Worm (Caenorhabditis elegans) whole organism, late embryonic: ENCODE measurements around the gene Y42A5A.1.

ENCODE experiments used
- Y22D7AL.16 ChIP-seq: sonication (generic microtip); optimal IDR thresholded peaks from 2 replicates; lab custom pipeline; 2016; ENCODE audit warnings: missing genetic modification characterization, missing compliant biosample characterization
- ceh-14 ChIP-seq: sonication (generic microtip); optimal IDR thresholded peaks from 2 replicates; lab custom pipeline; 2016; ENCODE audit warnings: missing genotype, missing genetic modification characterization, missing compliant biosample characterization
- fkh-10 ChIP-seq: fragments of 150-350 bp; optimal IDR thresholded peaks from 2 replicates; lab custom pipeline; 2014; ENCODE audit warnings: missing biosample characterization, missing genetic modification reagents, missing genetic modification characterization
- gmeb-2 ChIP-seq: sonication (generic microtip); optimal IDR thresholded peaks from 2 replicates; lab custom pipeline; 2016; ENCODE audit warnings: missing genetic modification characterization, inconsistent platforms, missing compliant biosample characterization
- nhr-11 ChIP-seq: fragments of 150-350 bp; optimal IDR thresholded peaks from 2 replicates; lab custom pipeline; 2014; ENCODE audit warnings: missing biosample characterization, missing genetic modification characterization
- odd-2 ChIP-seq: sonication (generic microtip); optimal IDR thresholded peaks from 2 replicates; lab custom pipeline; 2017; ENCODE audit warnings: antibody characterized with exemption, mild to moderate bottlenecking, missing genetic modification characterization, missing compliant biosample characterization
- pat-9 ChIP-seq: fragments of 200-800 bp; sonication (Bioruptor generic); optimal IDR thresholded peaks from 2 replicates; lab custom pipeline; 2018; ENCODE audit warnings: mild to moderate bottlenecking, missing genetic modification characterization, moderate library complexity, missing compliant biosample characterization
- pha-4 ChIP-seq: fragments of 150-350 bp; optimal IDR thresholded peaks from 2 replicates; lab custom pipeline; 2018; ENCODE audit warnings: missing biosample characterization, missing genetic modification reagents, missing genetic modification characterization
- rnt-1 ChIP-seq: sonication (generic microtip); optimal IDR thresholded peaks from 2 replicates; lab custom pipeline; 2016; ENCODE audit warnings: missing genetic modification characterization, missing compliant biosample characterization
- unc-86 ChIP-seq: sonication (generic microtip); optimal IDR thresholded peaks from 2 replicates; lab custom pipeline; 2016; ENCODE audit warnings: missing genetic modification characterization, missing compliant biosample characterization

DNA sequence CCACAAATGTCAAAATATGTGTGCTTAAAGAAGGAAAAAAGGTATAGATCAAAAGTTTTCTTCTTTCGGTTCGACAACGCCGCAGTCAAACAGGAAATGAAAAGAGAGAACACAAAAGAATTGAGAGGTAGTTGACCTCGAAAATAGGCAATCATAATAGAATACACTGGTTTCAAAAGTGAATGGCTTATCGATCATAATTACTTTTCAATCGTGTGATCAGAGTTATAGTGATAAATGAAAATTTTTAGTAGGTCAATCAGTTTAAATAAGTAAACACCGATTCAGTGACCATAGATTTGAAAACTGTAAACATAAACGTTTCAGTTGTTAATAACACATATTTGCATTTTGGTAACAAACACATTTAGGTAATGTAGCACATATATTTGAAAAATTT, 17.4 kb upstream of the Y42A5A.1 start:
- TF ChIP-seq unc-86: no peak
- TF ChIP-seq gmeb-2 (tag; lab: Kevin White, UChicago): no peak
- TF ChIP-seq pat-9 (tag; lab: Kevin White, UChicago): no peak
- no peak for TF ChIP-seq ceh-14
- no peak for TF ChIP-seq rnt-1 (tag; lab: Kevin White, UChicago)
- TF ChIP-seq Y22D7AL.16 (tag; lab: Kevin White, UChicago): no peak
- TF ChIP-seq nhr-11 (tag; lab: Kevin White, UChicago): no peak
- TF ChIP-seq pha-4 (tag; lab: Kevin White, UChicago): no peak
- no peak for TF ChIP-seq odd-2 (tag; lab: Kevin White, UChicago)
- no peak for TF ChIP-seq fkh-10 (GFP tag; lab: Kevin White, UChicago)
